Worm (Caenorhabditis elegans): ENCODE results near the gene K07C11.8.

DNA sequence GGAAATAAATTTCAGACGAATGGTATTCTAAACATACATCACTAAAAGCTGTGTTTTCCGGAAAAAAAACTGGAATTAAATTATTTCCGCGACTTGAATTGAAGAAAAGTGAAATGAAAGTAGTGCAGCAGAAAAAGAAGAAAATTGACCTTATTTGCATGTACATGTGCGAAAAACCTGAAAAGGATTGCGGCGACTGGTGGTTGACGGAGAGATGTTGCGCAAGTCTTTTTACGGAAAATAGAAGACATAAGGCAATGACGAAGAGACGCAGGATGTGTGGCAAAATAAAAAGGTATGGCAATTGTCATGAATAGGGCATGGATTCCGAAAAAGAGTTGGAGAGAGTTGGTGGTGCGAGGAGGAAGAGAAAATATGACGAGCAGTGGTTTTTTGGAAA, 37.3 kb upstream of the K07C11.8 start:
- no peak for TF ChIP-seq skn-1 (tag; optimal IDR thresholded peaks at IDR 0.05)
- TF ChIP-seq ama-1 (optimal IDR thresholded peaks at IDR 0.05) = no peak

Data from whole organism, L2 larva.